Worm (Caenorhabditis elegans) whole organism, L4/young adult: ENCODE data around the gene C16D9.8.

Source experiments
- W03F9.2 ChIP-seq: fragments of 150-350 bp; optimal IDR thresholded peaks from 2 replicates; lab custom pipeline; 2014; ENCODE audit warnings: missing biosample characterization, missing genetic modification characterization
- dao-5 ChIP-seq: sonication (generic microtip); optimal IDR thresholded peaks from 2 replicates; lab custom pipeline; 2016; ENCODE audit warnings: missing genotype, missing genetic modification characterization, moderate library complexity, missing compliant biosample characterization
- him-1 ChIP-seq: sonication (generic microtip); optimal IDR thresholded peaks from 2 replicates; lab custom pipeline; 2016; ENCODE audit warnings: missing genotype, missing genetic modification reagents, missing genetic modification characterization, missing compliant biosample characterization

DNA sequence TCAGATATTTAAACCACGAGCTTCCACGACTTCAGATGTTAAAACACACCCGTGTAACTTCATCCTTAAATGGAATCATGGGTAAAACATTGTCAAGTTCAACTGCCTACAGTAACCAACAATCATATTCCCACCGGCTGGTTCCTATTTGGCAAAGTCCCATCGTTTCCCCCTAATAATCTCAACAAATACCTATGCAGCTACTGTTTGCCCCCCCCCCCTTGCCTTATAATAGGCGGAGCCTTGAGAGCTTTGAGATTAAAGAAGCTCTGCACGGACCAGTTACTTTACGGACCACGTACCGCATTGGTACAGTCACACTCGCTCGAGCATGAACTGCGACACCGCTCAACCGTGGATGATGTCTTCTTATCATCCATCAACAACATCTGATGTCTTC lies 38.7 kb downstream of the C16D9.8 start, which contains the start of gene pax-1:
- TF ChIP-seq him-1 (tag; lab: Kevin White, UChicago) (no peak), dao-5 (tag; lab: Kevin White, UChicago) (no peak), W03F9.2 (tag; lab: Kevin White, UChicago) (no peak)
